Fruit fly (Drosophila melanogaster) whole organism, wandering third instar larva: ENCODE measurements around the gene GNBP3.

Experiments
- CG9705 ChIP-seq: fragments of 200-800 bp; sonication (Bioruptor generic); optimal IDR thresholded peaks from 2 replicates; lab custom pipeline; 2018; ENCODE audit warnings: missing biosample characterization, mild to moderate bottlenecking, missing genetic modification characterization
- CrebA ChIP-seq: fragments of 200-800 bp; sonication (Bioruptor generic); optimal IDR thresholded peaks from 2 replicates; lab custom pipeline; 2016; ENCODE audit warnings: missing biosample characterization, mild to moderate bottlenecking, missing genetic modification characterization, borderline replicate concordance
- Dfd ChIP-seq: fragments of >200 bp; optimal IDR thresholded peaks from 2 replicates; lab custom pipeline; 2017; ENCODE audit warnings: missing biosample characterization, missing genetic modification characterization
- Dif ChIP-seq: fragments of 200-275, 200-300 bp; sonication (Bioruptor generic); optimal IDR thresholded peaks from 2 replicates; lab custom pipeline; 2018; ENCODE audit warnings: missing biosample characterization, missing genetic modification characterization; ENCODE audit not compliant: partially characterized antibody
- GATAd ChIP-seq: sonication (Bioruptor generic); optimal IDR thresholded peaks from 2 replicates; lab custom pipeline; 2016; ENCODE audit warnings: missing biosample characterization, missing genetic modification characterization
- HLH106 ChIP-seq: fragments of 200-800 bp; optimal IDR thresholded peaks from 3 replicates; lab custom pipeline; 2019; ENCODE audit warnings: missing biosample characterization, mild to moderate bottlenecking, missing genetic modification characterization, moderate library complexity
- Hnf4 ChIP-seq: fragments of 200-800 bp; sonication (Bioruptor generic); optimal IDR thresholded peaks from 2 replicates; lab custom pipeline; 2016; ENCODE audit warnings: missing biosample characterization, mild to moderate bottlenecking, missing genetic modification characterization
- Hr78 ChIP-seq: fragments of >200 bp; optimal IDR thresholded peaks from 2 replicates; lab custom pipeline; 2017; ENCODE audit warnings: missing biosample characterization, missing genetic modification characterization
- Hr83 ChIP-seq: fragments of 200-300 bp; sonication (Bioruptor generic); optimal IDR thresholded peaks from 2 replicates; lab custom pipeline; 2016; ENCODE audit warnings: missing biosample characterization, mild to moderate bottlenecking, missing genetic modification characterization, moderate library complexity; ENCODE audit not compliant: poor library complexity, severe bottlenecking
- Myc ChIP-seq: fragments of >200 bp; optimal IDR thresholded peaks from 2 replicates; lab custom pipeline; 2017
- N ChIP-seq: fragments of >200 bp; optimal IDR thresholded peaks from 2 replicates; lab custom pipeline; 2018; ENCODE audit warnings: missing biosample characterization, missing external identifiers, missing genetic modification characterization
- OdsH ChIP-seq: fragments of 200-800 bp; sonication (Bioruptor generic); optimal IDR thresholded peaks from 2 replicates; lab custom pipeline; 2016; ENCODE audit warnings: missing biosample characterization, mild to moderate bottlenecking, missing genetic modification characterization
- Rel ChIP-seq, 2 experiments: fragments of 200-800 bp; sonication (Bioruptor generic) in 1 of 2; optimal IDR thresholded peaks; 2 replicates in 1 of 2; 3 replicates in 1 of 2; lab custom pipeline; 2016 to 2019; ENCODE audit warnings: mild to moderate bottlenecking in 2 of 2, missing biosample characterization in 2 of 2, missing genetic modification characterization in 2 of 2, moderate library complexity in 1 of 2
- Sp1 ChIP-seq: fragments of 200-800 bp; sonication (Bioruptor generic); optimal IDR thresholded peaks from 3 replicates; lab custom pipeline; 2019; ENCODE audit warnings: missing biosample characterization, mild to moderate bottlenecking, missing genetic modification characterization, moderate library complexity
- Vsx2 ChIP-seq: fragments of 200-300, 225-300 bp; sonication (Bioruptor generic); optimal IDR thresholded peaks from 2 replicates; lab custom pipeline; 2018; ENCODE audit warnings: missing biosample characterization, missing genetic modification characterization; ENCODE audit not compliant: partially characterized antibody
- br ChIP-seq: fragments of 200-800 bp; sonication (Bioruptor generic); optimal IDR thresholded peaks from 2 replicates; lab custom pipeline; 2016; ENCODE audit warnings: missing biosample characterization, missing genetic modification characterization
- brk ChIP-seq: fragments of 200-800 bp; sonication (Bioruptor generic); optimal IDR thresholded peaks from 2 replicates; lab custom pipeline; 2016; ENCODE audit warnings: missing biosample characterization, mild to moderate bottlenecking, missing genetic modification characterization
- dmrt93B ChIP-seq: fragments of 200-800 bp; sonication (Bioruptor generic); optimal IDR thresholded peaks from 2 replicates; lab custom pipeline; 2018; ENCODE audit warnings: missing biosample characterization, mild to moderate bottlenecking, missing genetic modification characterization
- dsf ChIP-seq: sonication (Bioruptor generic); optimal IDR thresholded peaks from 2 replicates; lab custom pipeline; 2016; ENCODE audit warnings: missing biosample characterization, missing genetic modification characterization, borderline replicate concordance
- ey ChIP-seq: fragments of 200-800 bp; sonication (Bioruptor generic); optimal IDR thresholded peaks from 2 replicates; lab custom pipeline; 2016; ENCODE audit warnings: missing biosample characterization, missing genetic modification characterization
- foxo ChIP-seq, 2 experiments: fragments of 200-800 bp; sonication (Bioruptor generic); optimal IDR thresholded peaks; 2 replicates in 1 of 2; 3 replicates in 1 of 2; lab custom pipeline; 2016 to 2017; ENCODE audit warnings: missing biosample characterization in 2 of 2, missing genetic modification characterization in 2 of 2
- fru ChIP-seq: fragments of 200-800 bp; sonication (Bioruptor generic); optimal IDR thresholded peaks from 3 replicates; lab custom pipeline; 2016; ENCODE audit warnings: missing biosample characterization, mild to moderate bottlenecking, missing genetic modification characterization
- h ChIP-seq: fragments of 200-800 bp; sonication (Bioruptor generic); optimal IDR thresholded peaks from 3 replicates; lab custom pipeline; 2016; ENCODE audit warnings: missing biosample characterization, mild to moderate bottlenecking, missing genetic modification characterization
- lola ChIP-seq: fragments of >200 bp; optimal IDR thresholded peaks from 2 replicates; lab custom pipeline; 2017; ENCODE audit warnings: missing biosample characterization, missing genetic modification characterization
- pan ChIP-seq: fragments of >200 bp; optimal IDR thresholded peaks from 2 replicates; lab custom pipeline; 2017
- psq ChIP-seq: fragments of 200-800 bp; sonication (Bioruptor generic); optimal IDR thresholded peaks from 3 replicates; lab custom pipeline; 2017; ENCODE audit warnings: missing biosample characterization, mild to moderate bottlenecking, missing genetic modification characterization, moderate library complexity
- rgr ChIP-seq: fragments of 200-800 bp; sonication (Bioruptor generic); optimal IDR thresholded peaks from 3 replicates; lab custom pipeline; 2016; ENCODE audit warnings: missing biosample characterization, mild to moderate bottlenecking, missing genetic modification characterization
- sage ChIP-seq: fragments of 200-800 bp; sonication (Bioruptor generic); optimal IDR thresholded peaks from 2 replicates; lab custom pipeline; 2016; ENCODE audit warnings: missing biosample characterization, mild to moderate bottlenecking, missing genetic modification characterization
- sv ChIP-seq: fragments of 200-800 bp; sonication (Bioruptor generic); optimal IDR thresholded peaks from 3 replicates; lab custom pipeline; 2016; ENCODE audit warnings: missing biosample characterization, missing genetic modification characterization
- tai ChIP-seq: sonication (Bioruptor generic); optimal IDR thresholded peaks from 2 replicates; lab custom pipeline; 2016; ENCODE audit warnings: missing biosample characterization, missing genetic modification characterization
- usp ChIP-seq: fragments of >200 bp; optimal IDR thresholded peaks from 2 replicates; lab custom pipeline; 2017; ENCODE audit warnings: missing biosample characterization, missing genetic modification characterization
- woc ChIP-seq: sonication (Bioruptor generic); optimal IDR thresholded peaks from 2 replicates; lab custom pipeline; 2016; ENCODE audit warnings: missing biosample characterization, mild to moderate bottlenecking, missing genetic modification characterization

GNBP3 gene

dm6 chr3L:8920710-8921109, 34.1 kb upstream of the GNBP3 start:
- TF ChIP-seq br (GFP tag; lab: Kevin White, UChicago) (peak; percentile 48), dmrt93B (GFP tag; lab: Kevin White, UChicago) (no peak), Vsx2 (GFP tag; lab: Kevin White, UChicago) (no peak), ey (GFP tag; lab: Kevin White, UChicago) (peak; percentile 25), h (GFP tag; lab: Kevin White, UChicago) (peak; percentile 35), sv (peak; percentile 15), Hnf4 (no peak), fru (peak; percentile 32), OdsH (peak; percentile 14), rgr (GFP tag; lab: Kevin White, UChicago) (peak; percentile 25), brk (GFP tag; lab: Kevin White, UChicago) (no peak), HLH106 (tag; lab: Kevin White, UChicago) (peak; percentile 1), Sp1 (GFP tag; lab: Kevin White, UChicago) (no peak), foxo (GFP tag; optimal IDR thresholded peaks at IDR 0.05; lab: Kevin White, UChicago) (peak in 1 of 2 experiments; percentile 35), pan (lab: Kevin White, UChicago) (no peak)

dm6 chr3L:8924417-8924913, 30.4 kb upstream of the GNBP3 start:
- peak; percentile 4 for TF ChIP-seq fru
- TF ChIP-seq sage (GFP tag; lab: Kevin White, UChicago) = no peak
- no peak for TF ChIP-seq pan (lab: Kevin White, UChicago)
- TF ChIP-seq ey (GFP tag; lab: Kevin White, UChicago) = peak; percentile 25
- no peak for TF ChIP-seq N (GFP tag; lab: Kevin White, UChicago)
- no peak for TF ChIP-seq HLH106 (tag; lab: Kevin White, UChicago)
- no peak for TF ChIP-seq Hr78 (GFP tag; lab: Kevin White, UChicago)
- no peak for TF ChIP-seq GATAd (GFP tag; lab: Kevin White, UChicago)
- no peak for TF ChIP-seq br (GFP tag; lab: Kevin White, UChicago)

dm6 chr3L:8924999-8925398, 29.8 kb upstream of the GNBP3 start:
- TF ChIP-seq Sp1 (GFP tag; lab: Kevin White, UChicago) = no peak
- TF ChIP-seq CrebA = no peak
- TF ChIP-seq ey (GFP tag; lab: Kevin White, UChicago) = no peak
- TF ChIP-seq HLH106 (tag; lab: Kevin White, UChicago) = no peak
- TF ChIP-seq Dfd (GFP tag; lab: Kevin White, UChicago) = no peak
- TF ChIP-seq OdsH = no peak
- TF ChIP-seq CG9705 (GFP tag; lab: Kevin White, UChicago) = no peak
- TF ChIP-seq lola = no peak
- no peak for TF ChIP-seq dsf (GFP tag; lab: Kevin White, UChicago)
- TF ChIP-seq br (GFP tag; lab: Kevin White, UChicago) = no peak
- TF ChIP-seq h (GFP tag; lab: Kevin White, UChicago) = no peak

dm6 chr3L:8925679-8926078, 29.1 kb upstream of the GNBP3 start:
- TF ChIP-seq Myc (lab: Kevin White, UChicago) (no peak), Hr83 (GFP tag; lab: Kevin White, UChicago) (no peak), Sp1 (GFP tag; lab: Kevin White, UChicago) (no peak), tai (GFP tag; lab: Kevin White, UChicago) (no peak), CrebA (no peak), woc (no peak), sage (GFP tag; lab: Kevin White, UChicago) (no peak), br (GFP tag; lab: Kevin White, UChicago) (no peak), foxo (GFP tag; optimal IDR thresholded peaks at IDR 0.05; lab: Kevin White, UChicago) (no peak), psq (GFP tag; lab: Kevin White, UChicago) (no peak), Dfd (GFP tag; lab: Kevin White, UChicago) (no peak), dsf (GFP tag; lab: Kevin White, UChicago) (no peak), Vsx2 (GFP tag; lab: Kevin White, UChicago) (no peak), Dif (GFP tag; lab: Kevin White, UChicago) (no peak), ey (GFP tag; lab: Kevin White, UChicago) (no peak), fru (no peak), Rel (GFP tag; optimal IDR thresholded peaks at IDR 0.05; lab: Kevin White, UChicago) (no peak), Rel (tag; optimal IDR thresholded peaks at IDR 0.05; lab: Kevin White, UChicago) (no peak), HLH106 (tag; lab: Kevin White, UChicago) (no peak), usp (GFP tag; lab: Kevin White, UChicago) (no peak)
